Worm (Caenorhabditis elegans) whole organism, L3 larva: ENCODE data around the gene T01G5.7.

Experiments used
- R02D3.7 ChIP-seq: fragments of 150-350 bp; optimal IDR thresholded peaks from 2 replicates; lab custom pipeline; 2014; ENCODE audit warnings: missing biosample characterization, missing genetic modification characterization
- ZK546.5 ChIP-seq: sonication (generic microtip); optimal IDR thresholded peaks from 2 replicates; lab custom pipeline; 2017; ENCODE audit warnings: missing biosample characterization, missing genetic modification characterization
- ama-1 ChIP-seq: fragments of 150-350 bp; optimal IDR thresholded peaks from 2 replicates; lab custom pipeline; 2018
- ceh-16 ChIP-seq: sonication (generic microtip); optimal IDR thresholded peaks from 2 replicates; lab custom pipeline; 2017; ENCODE audit warnings: missing biosample characterization, missing genetic modification characterization
- ceh-82 ChIP-seq: fragments of 150-350 bp; optimal IDR thresholded peaks from 2 replicates; lab custom pipeline; 2014; ENCODE audit warnings: missing biosample characterization, missing genetic modification characterization
- daf-12 ChIP-seq: fragments of 150-350 bp; optimal IDR thresholded peaks from 2 replicates; lab custom pipeline; 2014; ENCODE audit warnings: missing biosample characterization, missing genetic modification reagents, missing genetic modification characterization
- egl-27 ChIP-seq: sonication (generic microtip); optimal IDR thresholded peaks from 4 replicates; lab custom pipeline; 2017; ENCODE audit warnings: missing biosample characterization, missing genetic modification reagents, missing genetic modification characterization
- egl-5 ChIP-seq: fragments of 150-350 bp; optimal IDR thresholded peaks from 2 replicates; lab custom pipeline; 2017; ENCODE audit warnings: missing biosample characterization, missing genetic modification reagents, missing genetic modification characterization, inconsistent platforms
- elt-1 ChIP-seq: fragments of 150-350 bp; optimal IDR thresholded peaks from 2 replicates; lab custom pipeline; 2014; ENCODE audit warnings: missing biosample characterization, missing genetic modification characterization
- elt-2 ChIP-seq: sonication (generic microtip); optimal IDR thresholded peaks from 2 replicates; lab custom pipeline; 2016; ENCODE audit warnings: missing genetic modification reagents, mild to moderate bottlenecking, missing genetic modification characterization, missing compliant biosample characterization
- elt-3 ChIP-seq, 3 experiments: fragments of 150-350 bp in 1 of 3; sonication (generic microtip) in 2 of 3; optimal IDR thresholded peaks; 2 replicates in 2 of 3; 4 replicates in 1 of 3; lab custom pipeline; 2014 to 2017; ENCODE audit warnings: missing biosample characterization in 3 of 3, missing genetic modification characterization in 3 of 3
- eor-1 ChIP-seq, 2 experiments: fragments of 150-350 bp; optimal IDR thresholded peaks; 2 replicates each; lab custom pipeline; 2014 to 2018; ENCODE audit warnings: missing biosample characterization in 2 of 2, missing genetic modification characterization in 2 of 2
- fkh-10 ChIP-seq: sonication (generic microtip); optimal IDR thresholded peaks from 2 replicates; lab custom pipeline; 2017; ENCODE audit warnings: missing biosample characterization, missing genetic modification reagents, missing genetic modification characterization
- fkh-2 ChIP-seq: fragments of 150-350 bp; optimal IDR thresholded peaks from 2 replicates; lab custom pipeline; 2014; ENCODE audit warnings: missing biosample characterization, missing genetic modification reagents, missing genetic modification characterization
- fos-1 ChIP-seq: fragments of 150-350 bp; optimal IDR thresholded peaks from 2 replicates; lab custom pipeline; 2014; ENCODE audit warnings: missing biosample characterization, missing genetic modification characterization
- hmg-11 ChIP-seq: sonication (generic microtip); optimal IDR thresholded peaks from 2 replicates; lab custom pipeline; 2016; ENCODE audit warnings: missing genetic modification characterization, missing compliant biosample characterization
- jun-1 ChIP-seq: fragments of 150-350 bp; optimal IDR thresholded peaks from 2 replicates; lab custom pipeline; 2014; ENCODE audit warnings: missing biosample characterization, missing genetic modification reagents, missing genetic modification characterization
- lin-15B ChIP-seq: fragments of 150-350 bp; optimal IDR thresholded peaks from 2 replicates; lab custom pipeline; 2014; ENCODE audit warnings: missing biosample characterization, missing genetic modification characterization
- lin-39 ChIP-seq: fragments of 150-350 bp; optimal IDR thresholded peaks from 2 replicates; lab custom pipeline; 2018; ENCODE audit warnings: missing biosample characterization, missing genetic modification reagents, missing genetic modification characterization
- mml-1 ChIP-seq: fragments of 150-350 bp; sonication (generic microtip); optimal IDR thresholded peaks from 3 replicates; lab custom pipeline; 2014; ENCODE audit warnings: missing biosample characterization, missing genetic modification characterization
- nfya-1 ChIP-seq: sonication (generic microtip); optimal IDR thresholded peaks from 2 replicates; lab custom pipeline; 2017; ENCODE audit warnings: missing genetic modification characterization, mild to moderate bottlenecking, missing compliant biosample characterization, antibody characterized with exemption, moderate library complexity; ENCODE audit not compliant: insufficient read depth
- nhr-11 ChIP-seq: fragments of 150-350 bp; optimal IDR thresholded peaks from 2 replicates; lab custom pipeline; 2014; ENCODE audit warnings: missing biosample characterization, missing genetic modification characterization
- nhr-12 ChIP-seq: fragments of 150-350 bp; optimal IDR thresholded peaks from 2 replicates; lab custom pipeline; 2014; ENCODE audit warnings: missing biosample characterization, missing genetic modification characterization
- nhr-23 ChIP-seq: fragments of 150-350 bp; optimal IDR thresholded peaks from 2 replicates; lab custom pipeline; 2014; ENCODE audit warnings: missing biosample characterization, missing genetic modification reagents, missing genetic modification characterization
- nhr-237 ChIP-seq: fragments of 150-350 bp; optimal IDR thresholded peaks from 2 replicates; lab custom pipeline; 2014; ENCODE audit warnings: missing biosample characterization, missing genetic modification characterization
- nhr-25 ChIP-seq: sonication (generic microtip); optimal IDR thresholded peaks from 2 replicates; lab custom pipeline; 2017; ENCODE audit warnings: missing biosample characterization, missing genetic modification characterization
- nhr-43 ChIP-seq: sonication (generic microtip); optimal IDR thresholded peaks from 2 replicates; lab custom pipeline; 2016; ENCODE audit warnings: mild to moderate bottlenecking, missing genetic modification characterization, missing compliant biosample characterization; ENCODE audit not compliant: poor library complexity, severe bottlenecking
- nhr-67 ChIP-seq: fragments of 150-350 bp; optimal IDR thresholded peaks from 2 replicates; lab custom pipeline; 2014; ENCODE audit warnings: missing biosample characterization, missing genetic modification characterization
- nhr-76 ChIP-seq: fragments of 150-350 bp; sonication (generic microtip); optimal IDR thresholded peaks from 5 replicates; lab custom pipeline; 2014; ENCODE audit warnings: missing biosample characterization, missing genetic modification characterization
- nhr-77 ChIP-seq: fragments of 150-350 bp; optimal IDR thresholded peaks from 2 replicates; lab custom pipeline; 2014; ENCODE audit warnings: missing biosample characterization, missing genetic modification characterization
- pha-4 ChIP-seq: fragments of 150-350 bp; optimal IDR thresholded peaks from 2 replicates; lab custom pipeline; 2014; ENCODE audit warnings: missing biosample characterization, missing genetic modification reagents, missing genetic modification characterization
- pqm-1 ChIP-seq: fragments of 150-350 bp; optimal IDR thresholded peaks from 2 replicates; lab custom pipeline; 2017; ENCODE audit warnings: missing biosample characterization, missing genetic modification characterization, inconsistent platforms
- sea-2 ChIP-seq: fragments of 150-350 bp; sonication (generic microtip); optimal IDR thresholded peaks from 4 replicates; lab custom pipeline; 2014; ENCODE audit warnings: missing biosample characterization, missing genetic modification reagents, missing genetic modification characterization
- skn-1 ChIP-seq: fragments of 150-350 bp; optimal IDR thresholded peaks from 2 replicates; lab custom pipeline; 2014; ENCODE audit warnings: missing biosample characterization, missing genetic modification characterization
- snpc-4 ChIP-seq: fragments of 150-350 bp; optimal IDR thresholded peaks from 2 replicates; lab custom pipeline; 2014; ENCODE audit warnings: missing biosample characterization, missing genetic modification characterization
- tbx-2 ChIP-seq: sonication (generic microtip); optimal IDR thresholded peaks from 2 replicates; lab custom pipeline; 2016; ENCODE audit warnings: mild to moderate bottlenecking, missing genetic modification characterization, missing compliant biosample characterization
- unc-62 ChIP-seq: fragments of 150-350 bp; sonication (generic microtip); optimal IDR thresholded peaks from 4 replicates; lab custom pipeline; 2014; ENCODE audit warnings: missing biosample characterization, missing genetic modification reagents, missing genetic modification characterization
- zag-1 ChIP-seq: fragments of 150-350 bp; optimal IDR thresholded peaks from 2 replicates; lab custom pipeline; 2014; ENCODE audit warnings: missing biosample characterization, missing genetic modification characterization
- ztf-11 ChIP-seq: fragments of 150-350 bp; optimal IDR thresholded peaks from 2 replicates; lab custom pipeline; 2014; ENCODE audit warnings: missing biosample characterization, missing genetic modification characterization
- ztf-4 ChIP-seq: fragments of 150-350 bp; optimal IDR thresholded peaks from 2 replicates; lab custom pipeline; 2014; ENCODE audit warnings: missing biosample characterization, missing genetic modification characterization

The T01G5.7 gene

DNA sequence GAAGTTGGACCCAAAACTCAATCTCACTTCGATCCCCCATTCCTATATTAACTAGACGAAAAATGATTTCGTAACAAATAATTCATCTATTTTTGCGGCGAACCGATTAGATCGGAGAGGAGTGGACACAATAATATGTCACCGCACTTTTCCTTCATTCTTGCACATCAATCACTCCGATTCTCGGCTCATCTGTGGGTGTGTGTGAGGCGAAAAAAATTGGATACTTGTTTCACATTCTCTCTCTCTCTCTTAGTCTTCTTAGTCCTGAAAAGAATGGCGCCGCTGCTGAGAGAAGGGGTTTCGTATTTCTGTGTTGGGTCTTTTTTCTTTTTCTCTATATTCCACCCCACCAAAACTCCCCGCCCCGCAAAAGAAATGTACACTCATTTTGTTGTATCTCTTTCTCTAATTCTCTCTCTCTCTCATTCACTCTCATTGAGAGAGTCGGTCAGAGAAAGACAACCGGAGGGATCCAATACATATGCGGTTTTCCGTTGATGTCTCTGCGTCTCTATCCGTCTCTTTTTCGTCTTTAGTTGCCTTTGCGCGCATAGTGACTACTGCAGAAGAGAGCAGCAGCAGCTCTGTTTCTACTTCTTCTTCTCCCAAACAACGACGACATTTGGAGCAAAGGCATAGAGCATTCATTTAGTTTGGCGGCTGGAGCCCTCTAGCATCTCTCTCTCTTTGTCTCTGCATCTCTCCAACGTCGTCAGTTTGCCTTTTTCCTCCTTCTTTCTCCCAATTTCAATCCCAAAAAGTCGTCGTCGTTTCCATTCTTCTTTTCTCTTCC is 40.5 kb upstream of the T01G5.7 start, which contains the start of gene unc-76 (continued):
- TF ChIP-seq ceh-82 (tag; lab: Kevin White, UChicago) (no peak), egl-5 (tag; lab: Kevin White, UChicago) (peak; percentile 62), tbx-2 (peak; percentile 74), nhr-76 (tag; lab: Kevin White, UChicago) (no peak), lin-39 (tag; lab: Kevin White, UChicago) (peak; percentile 96), elt-1 (no peak), daf-12 (tag; lab: Kevin White, UChicago) (no peak), R02D3.7 (tag; lab: Kevin White, UChicago) (peak; percentile 58), ZK546.5 (no peak), ama-1 (lab: Kevin White, UChicago) (peak; percentile 8), mml-1 (tag; lab: Kevin White, UChicago) (no peak), hmg-11 (tag; lab: Kevin White, UChicago) (peak; percentile 89), elt-3 (tag; optimal IDR thresholded peaks at IDR 0.05; lab: Kevin White, UChicago) (no peak), skn-1 (no peak), nfya-1 (tag; lab: Kevin White, UChicago) (peak; percentile 81), sea-2 (peak; percentile 2), nhr-77 (no peak)

DNA sequence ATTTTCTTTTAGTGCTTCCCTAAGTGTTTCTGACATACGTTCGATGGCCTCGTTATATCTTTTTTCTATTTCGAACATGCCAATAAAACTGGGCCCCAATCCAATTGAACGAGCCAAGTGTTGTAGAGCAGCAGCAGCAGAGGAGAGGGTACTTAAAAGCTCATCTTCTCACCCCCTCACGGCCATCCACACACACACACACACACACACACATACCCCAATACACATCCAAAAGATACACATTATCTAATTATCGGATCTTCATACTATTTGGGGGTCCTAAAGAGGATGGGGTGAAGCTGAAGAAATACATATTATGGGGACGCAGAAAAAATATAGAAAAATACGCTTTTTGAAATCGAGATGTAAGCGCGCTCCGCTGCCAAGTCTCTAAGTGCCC is 39.0 kb upstream of the T01G5.7 start:
- TF ChIP-seq egl-5 (tag; lab: Kevin White, UChicago) (peak; percentile 78), ama-1 (lab: Kevin White, UChicago) (no peak), nfya-1 (tag; lab: Kevin White, UChicago) (peak; percentile 6)

DNA sequence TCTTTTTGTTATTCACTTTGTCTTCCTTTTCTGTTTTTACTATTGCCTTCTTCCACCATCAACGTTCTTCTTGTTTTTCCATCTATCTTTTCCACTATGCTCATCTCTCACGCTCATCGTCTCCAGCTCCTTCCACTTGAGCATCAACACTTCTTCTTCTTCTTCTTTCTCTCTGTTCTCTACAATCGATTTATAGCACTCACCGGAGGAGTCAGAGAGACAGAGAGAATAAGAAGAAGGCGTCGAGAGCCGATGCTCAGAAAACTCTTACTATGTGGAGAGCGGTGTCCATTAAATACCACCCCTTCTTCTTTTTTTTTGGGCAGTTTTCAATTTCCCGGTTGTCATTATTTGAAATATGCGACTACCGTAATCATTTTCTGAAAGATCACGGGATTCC is 36.9 kb upstream of the T01G5.7 start:
- TF ChIP-seq fkh-10 (GFP tag; lab: Kevin White, UChicago), result peak; percentile 26
- TF ChIP-seq egl-27, result no peak
- TF ChIP-seq nhr-76 (tag; lab: Kevin White, UChicago), result no peak
- peak; percentile 51 for TF ChIP-seq nfya-1 (tag; lab: Kevin White, UChicago)
- TF ChIP-seq lin-15B, result peak; percentile 30
- peak; percentile 19 for TF ChIP-seq egl-5 (tag; lab: Kevin White, UChicago)
- peak; percentile 78 for TF ChIP-seq lin-39 (tag; lab: Kevin White, UChicago)
- no peak for TF ChIP-seq skn-1
- TF ChIP-seq, all 47 proteins: peak for 5

DNA sequence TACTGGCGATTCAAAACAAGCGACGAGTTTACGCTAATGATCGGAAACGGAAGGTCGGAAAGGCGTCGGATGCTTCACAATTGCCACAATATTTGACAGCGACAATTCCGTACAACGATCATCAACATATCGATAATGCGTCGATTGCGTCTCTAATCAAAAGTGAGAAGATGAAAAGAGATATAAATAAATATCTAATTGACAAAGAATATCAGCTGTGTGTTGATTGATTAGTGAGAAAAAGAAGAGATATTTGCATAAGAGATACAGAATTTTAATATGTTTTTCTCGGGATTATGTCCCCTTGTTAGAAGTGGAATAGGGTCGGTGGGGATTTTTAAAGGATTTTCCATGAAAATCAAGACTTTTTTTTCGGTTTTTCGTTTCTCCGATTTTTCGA is 33.2 kb upstream of the T01G5.7 start:
- TF ChIP-seq pha-4 (tag; lab: Kevin White, UChicago) (no peak), jun-1 (tag; lab: Kevin White, UChicago) (no peak), nhr-12 (no peak), ama-1 (lab: Kevin White, UChicago) (no peak), fkh-2 (tag; lab: Kevin White, UChicago) (no peak), nhr-67 (tag; lab: Kevin White, UChicago) (no peak)

DNA sequence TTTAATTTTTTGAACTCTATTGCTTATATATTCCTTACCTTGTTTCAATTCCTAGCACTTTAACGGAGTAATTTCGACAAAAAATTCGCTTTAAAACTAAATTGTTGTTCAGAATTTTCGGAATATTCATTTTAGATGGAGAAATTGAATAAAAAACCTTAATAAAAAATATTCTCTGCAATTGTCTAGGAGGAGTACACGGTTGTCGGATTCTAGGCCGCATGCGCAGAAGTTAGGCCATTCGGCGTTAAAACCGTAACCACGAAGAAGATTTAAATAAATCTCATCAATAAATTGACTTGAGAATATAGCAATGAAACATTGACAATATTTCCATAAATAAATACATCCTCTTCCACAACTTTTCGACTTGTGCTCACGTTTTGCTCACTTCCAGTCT is 29.5 kb upstream of the T01G5.7 start, which contains the start of the genes C01G10.10 and C01G10.9:
Gene C01G10.10 (minus strand): TSS at position 151 of the 400 bp plus-strand sequence.
Gene C01G10.9 (plus strand): TSS at position 240 of the 400 bp plus-strand sequence.
- TF ChIP-seq lin-15B, result peak; percentile 57
- no peak for TF ChIP-seq fos-1 (tag; lab: Kevin White, UChicago)
- peak; percentile 8 for TF ChIP-seq elt-1
- TF ChIP-seq fkh-2 (tag; lab: Kevin White, UChicago), result no peak
- TF ChIP-seq nhr-23 (tag; lab: Kevin White, UChicago), result peak; percentile 43
- no peak for TF ChIP-seq sea-2
- TF ChIP-seq unc-62 (GFP tag; lab: Kevin White, UChicago), result no peak
- TF ChIP-seq nhr-237 (tag; lab: Kevin White, UChicago), result no peak
- TF ChIP-seq ZK546.5, result no peak
- TF ChIP-seq nfya-1 (tag; lab: Kevin White, UChicago), result peak; percentile 39
- TF ChIP-seq jun-1 (tag; lab: Kevin White, UChicago), result no peak
- peak in 1 of 2 experiments; percentile 67 for TF ChIP-seq eor-1 (tag; optimal IDR thresholded peaks at IDR 0.05; lab: Kevin White, UChicago)
- no peak for TF ChIP-seq nhr-11 (tag; lab: Kevin White, UChicago)
- no peak for TF ChIP-seq egl-27
- TF ChIP-seq R02D3.7 (tag; lab: Kevin White, UChicago), result peak; percentile 9
- TF ChIP-seq elt-2, result peak; percentile 41
- no peak for TF ChIP-seq tbx-2
- TF ChIP-seq hmg-11 (tag; lab: Kevin White, UChicago), result peak; percentile 33
- no peak for TF ChIP-seq fkh-10 (GFP tag; lab: Kevin White, UChicago)
- TF ChIP-seq ceh-82 (tag; lab: Kevin White, UChicago), result no peak
- TF ChIP-seq nhr-43 (tag; lab: Kevin White, UChicago), result peak; percentile 91
- TF ChIP-seq ztf-11 (tag; lab: Kevin White, UChicago), result no peak
- no peak for TF ChIP-seq zag-1 (tag; lab: Kevin White, UChicago)
- TF ChIP-seq nhr-77, result no peak
- TF ChIP-seq pha-4 (tag; lab: Kevin White, UChicago), result peak; percentile 66
- peak; percentile 16 for TF ChIP-seq lin-39 (tag; lab: Kevin White, UChicago)
- TF ChIP-seq snpc-4 (tag; lab: Kevin White, UChicago), result peak; percentile 62
- TF ChIP-seq mml-1 (tag; lab: Kevin White, UChicago), result no peak
- no peak for TF ChIP-seq ceh-16
- peak; percentile 8 for TF ChIP-seq nhr-25
- no peak for TF ChIP-seq ztf-4
- TF ChIP-seq pqm-1 (tag; lab: Kevin White, UChicago), result no peak
